Fruit fly (Drosophila melanogaster) whole organism, embryonic: ENCODE results near the gene SP555.

Experiments
- Atf6 ChIP-seq: fragments of 200-800 bp; sonication (Bioruptor generic); IDR thresholded peaks from 2 replicates; pipeline ENCODE4 v1.3.6; 2022; ENCODE audit warnings: missing biosample characterization, missing genetic modification characterization
- CG8359 ChIP-seq: fragments of 200-800 bp; sonication (Bioruptor generic); optimal IDR thresholded peaks from 2 replicates; lab custom pipeline; 2017; ENCODE audit warnings: missing biosample characterization, mild to moderate bottlenecking, missing genetic modification characterization, borderline replicate concordance
- H2.0 ChIP-seq: fragments of 200-800 bp; sonication (Bioruptor generic); IDR thresholded peaks from 2 replicates; pipeline ENCODE4 v1.3.6; 2022; ENCODE audit warnings: missing biosample characterization, missing genetic modification characterization
- Hmr ChIP-seq: fragments of 200-800 bp; sonication (Bioruptor generic); optimal IDR thresholded peaks from 3 replicates; lab custom pipeline; 2017; ENCODE audit warnings: mild to moderate bottlenecking, missing biosample characterization, missing genetic modification reagents, missing genetic modification characterization
- br ChIP-seq: fragments of >200 bp; optimal IDR thresholded peaks from 2 replicates; lab custom pipeline; 2017
- tup ChIP-seq: fragments of 200-800 bp; sonication (Bioruptor generic); optimal IDR thresholded peaks from 2 replicates; lab custom pipeline; 2016; ENCODE audit warnings: missing biosample characterization, mild to moderate bottlenecking, missing genetic modification characterization, moderate library complexity
- usp ChIP-seq: fragments of >200 bp; optimal IDR thresholded peaks from 2 replicates; lab custom pipeline; 2017; ENCODE audit warnings: missing biosample characterization, missing genetic modification characterization

DNA sequence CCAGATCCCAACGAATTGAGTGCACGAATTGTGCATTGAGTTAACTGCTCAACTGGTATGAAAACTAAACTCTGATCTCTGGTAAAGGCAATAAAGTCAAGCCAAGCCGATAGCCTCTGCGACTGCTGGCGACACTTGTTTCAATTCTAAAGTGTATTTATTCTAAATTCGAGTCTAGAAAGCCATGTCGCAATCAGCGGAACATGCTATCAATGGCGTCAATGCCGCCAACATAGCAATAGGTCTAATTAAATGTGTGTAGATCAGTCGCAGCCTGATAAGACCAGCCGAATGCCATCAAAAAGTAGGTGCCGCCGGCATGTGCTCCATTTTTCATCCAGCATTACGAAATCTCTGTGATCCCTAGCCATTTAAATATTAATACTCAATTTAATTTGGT is 12.0 kb upstream of the SP555 start:
- TF ChIP-seq tup (GFP tag; lab: Kevin White, UChicago) (no peak), Hmr (GFP tag; lab: Kevin White, UChicago) (no peak), br (lab: Kevin White, UChicago) (no peak), usp (GFP tag; lab: Kevin White, UChicago) (no peak), CG8359 (GFP tag; lab: Kevin White, UChicago) (no peak), H2.0 (GFP tag; lab: Robert Waterston, UW) (no peak), Atf6 (GFP tag; lab: Robert Waterston, UW) (no peak)
